Worm (Caenorhabditis elegans) whole organism, young adult: ENCODE results near the gene Y25C1A.8.
A peak's percentile ranks its signal among the peaks of the same experiment; 100 is the strongest.

Source experiments
- C17E4.6 ChIP-seq: fragments of 200-800 bp; sonication (Bioruptor generic); IDR thresholded peaks from 2 replicates; pipeline ENCODE4 v1.3.6; 2022; ENCODE audit warnings: missing genetic modification reagents, missing genetic modification characterization, missing compliant biosample characterization
- D2030.7 ChIP-seq: fragments of 200-800 bp; sonication (Bioruptor generic); IDR thresholded peaks from 2 replicates; pipeline ENCODE4 v1.3.6; 2022; ENCODE audit warnings: missing genetic modification reagents, missing genetic modification characterization, missing compliant biosample characterization
- F10E7.11 ChIP-seq: sonication (generic microtip); optimal IDR thresholded peaks from 2 replicates; lab custom pipeline; 2017; ENCODE audit warnings: mild to moderate bottlenecking, missing genetic modification characterization, moderate library complexity, missing compliant biosample characterization
- F22D6.2 ChIP-seq: sonication (generic microtip); optimal IDR thresholded peaks from 2 replicates; lab custom pipeline; 2016; ENCODE audit warnings: mild to moderate bottlenecking, missing genetic modification characterization, missing compliant biosample characterization
- F33H1.4 ChIP-seq: fragments of 200-800 bp; sonication (Bioruptor generic); IDR thresholded peaks from 2 replicates; pipeline ENCODE4 v1.3.6; 2022; ENCODE audit warnings: missing genetic modification reagents, missing genetic modification characterization, missing compliant biosample characterization
- F55B11.4 ChIP-seq: sonication (generic microtip); optimal IDR thresholded peaks from 2 replicates; lab custom pipeline; 2016; ENCODE audit warnings: missing compliant biosample characterization, missing genetic modification characterization, borderline replicate concordance; ENCODE audit not compliant: insufficient read depth
- Y67H2A.10 ChIP-seq: fragments of 200-800 bp; sonication (Bioruptor generic); conservative IDR thresholded peaks from 2 replicates; pipeline ENCODE4 v1.3.6; 2022; ENCODE audit warnings: missing genetic modification reagents, missing genetic modification characterization, missing compliant biosample characterization
- Y79H2A.3 ChIP-seq: fragments of 200-800 bp; sonication (Bioruptor generic); conservative IDR thresholded peaks from 2 replicates; pipeline ENCODE4 v1.3.6; 2022; ENCODE audit warnings: missing genetic modification reagents, missing genetic modification characterization, missing compliant biosample characterization
- aptf-2 ChIP-seq: fragments of 200-800 bp; sonication (Bioruptor generic); conservative IDR thresholded peaks from 2 replicates; pipeline ENCODE4 v1.3.6; 2022; ENCODE audit warnings: missing genetic modification reagents, missing genetic modification characterization, missing compliant biosample characterization
- athp-1 ChIP-seq: sonication (generic microtip); optimal IDR thresholded peaks from 2 replicates; lab custom pipeline; 2017; ENCODE audit warnings: mild to moderate bottlenecking, missing genetic modification characterization, missing compliant biosample characterization
- attf-3 ChIP-seq: fragments of 200-800 bp; sonication (Bioruptor generic); conservative IDR thresholded peaks from 2 replicates; pipeline ENCODE4 v1.3.6; 2022; ENCODE audit warnings: missing genetic modification reagents, missing genetic modification characterization, missing compliant biosample characterization
- bed-1 ChIP-seq: fragments of 200-800 bp; sonication (Bioruptor generic); IDR thresholded peaks from 2 replicates; pipeline ENCODE4 v1.3.6; 2022; ENCODE audit warnings: missing genetic modification reagents, missing genetic modification characterization, missing compliant biosample characterization
- ceh-27 ChIP-seq: fragments of 200-800 bp; sonication (Bioruptor generic); optimal IDR thresholded peaks from 2 replicates; lab custom pipeline; 2018; ENCODE audit warnings: mild to moderate bottlenecking, missing genetic modification characterization, moderate library complexity, missing compliant biosample characterization
- ceh-40 ChIP-seq: fragments of 200-800 bp; sonication (Bioruptor generic); IDR thresholded peaks from 2 replicates; pipeline ENCODE4 v1.3.6; 2022; ENCODE audit warnings: missing genetic modification characterization, missing compliant biosample characterization
- ceh-91 ChIP-seq: fragments of 200-800 bp; sonication (Bioruptor generic); IDR thresholded peaks from 2 replicates; pipeline ENCODE4 v1.3.6; 2022; ENCODE audit warnings: missing genetic modification reagents, missing genetic modification characterization, missing compliant biosample characterization
- chd-7 ChIP-seq: sonication (generic microtip); optimal IDR thresholded peaks from 2 replicates; lab custom pipeline; 2016; ENCODE audit warnings: mild to moderate bottlenecking, missing genetic modification characterization, moderate library complexity, missing compliant biosample characterization
- ekl-4 ChIP-seq: fragments of 200-800 bp; sonication (Bioruptor generic); IDR thresholded peaks from 2 replicates; pipeline ENCODE4 v1.3.6; 2022; ENCODE audit warnings: missing genetic modification reagents, missing genetic modification characterization, missing compliant biosample characterization
- fkh-3 ChIP-seq: sonication (generic microtip); optimal IDR thresholded peaks from 2 replicates; lab custom pipeline; 2016; ENCODE audit warnings: mild to moderate bottlenecking, missing genetic modification characterization, missing compliant biosample characterization
- hsf-1 ChIP-seq: fragments of 200-800 bp; sonication (Bioruptor generic); IDR thresholded peaks from 2 replicates; pipeline ENCODE4 v1.3.6; 2022; ENCODE audit warnings: missing genetic modification reagents, missing genetic modification characterization, missing compliant biosample characterization
- lsl-1 ChIP-seq: fragments of 200-800 bp; sonication (Bioruptor generic); optimal IDR thresholded peaks from 2 replicates; lab custom pipeline; 2018; ENCODE audit warnings: mild to moderate bottlenecking, missing genetic modification characterization, moderate library complexity, missing compliant biosample characterization
- madf-6 ChIP-seq: fragments of 200-800 bp; sonication (Bioruptor generic); IDR thresholded peaks from 2 replicates; pipeline ENCODE4 v1.3.6; 2022; ENCODE audit warnings: missing genetic modification reagents, missing genetic modification characterization, missing compliant biosample characterization
- mes-4 ChIP-seq: sonication (generic microtip); optimal IDR thresholded peaks from 2 replicates; lab custom pipeline; 2016; ENCODE audit warnings: missing genotype, missing genetic modification characterization, missing compliant biosample characterization
- nfya-2 ChIP-seq: fragments of 200-800 bp; sonication (Bioruptor generic); IDR thresholded peaks from 2 replicates; pipeline ENCODE4 v1.3.6; 2022; ENCODE audit warnings: missing genetic modification reagents, missing genetic modification characterization, missing compliant biosample characterization
- nhr-80 ChIP-seq: sonication (generic microtip); optimal IDR thresholded peaks from 2 replicates; lab custom pipeline; 2016; ENCODE audit warnings: missing genetic modification characterization, missing compliant biosample characterization
- nhr-90 ChIP-seq: sonication (generic microtip); optimal IDR thresholded peaks from 2 replicates; lab custom pipeline; 2016; ENCODE audit warnings: missing genotype, mild to moderate bottlenecking, missing genetic modification characterization, missing compliant biosample characterization
- rpc-1 ChIP-seq, 2 experiments: fragments of 150-350 bp in 1 of 2; sonication (generic microtip) in 1 of 2; optimal IDR thresholded peaks; 2 replicates each; lab custom pipeline; 2014 to 2018; ENCODE audit warnings: missing biosample characterization in 1 of 2, missing genetic modification characterization in 1 of 2, missing genetic modification reagents in 1 of 2, missing genotype in 1 of 2
- snpc-1.1 ChIP-seq: sonication (generic microtip); optimal IDR thresholded peaks from 2 replicates; lab custom pipeline; 2017; ENCODE audit warnings: missing genetic modification characterization, mild to moderate bottlenecking, missing compliant biosample characterization, antibody characterized with exemption, moderate library complexity, missing genotype, missing genetic modification reagents; ENCODE audit not compliant: insufficient read depth
- snpc-3.4 ChIP-seq: sonication (generic microtip); optimal IDR thresholded peaks from 2 replicates; lab custom pipeline; 2017; ENCODE audit warnings: missing genetic modification characterization, mild to moderate bottlenecking, missing compliant biosample characterization, antibody characterized with exemption, moderate library complexity, missing genotype, missing genetic modification reagents
- somi-1 ChIP-seq: fragments of 200-800 bp; sonication (Bioruptor generic); optimal IDR thresholded peaks from 2 replicates; lab custom pipeline; 2018; ENCODE audit warnings: mild to moderate bottlenecking, missing genetic modification characterization, missing compliant biosample characterization
- zfh-2 ChIP-seq: fragments of 200-800 bp; sonication (Bioruptor generic); conservative IDR thresholded peaks from 2 replicates; pipeline ENCODE4 v1.3.6; 2022; ENCODE audit warnings: missing genetic modification reagents, missing genetic modification characterization, missing compliant biosample characterization
- ztf-18 ChIP-seq: sonication (generic microtip); optimal IDR thresholded peaks from 2 replicates; lab custom pipeline; 2016; ENCODE audit warnings: missing genotype, mild to moderate bottlenecking, missing genetic modification characterization, missing compliant biosample characterization
- ztf-22 ChIP-seq: fragments of 200-800 bp; sonication (Bioruptor generic); optimal IDR thresholded peaks from 2 replicates; lab custom pipeline; 2018; ENCODE audit warnings: mild to moderate bottlenecking, missing genetic modification characterization, moderate library complexity, missing compliant biosample characterization
- ztf-25 ChIP-seq: fragments of 200-800 bp; sonication (Bioruptor generic); IDR thresholded peaks from 2 replicates; pipeline ENCODE4 v1.3.6; 2022; ENCODE audit warnings: missing genetic modification reagents, missing genetic modification characterization, missing compliant biosample characterization
- ztf-3 ChIP-seq: fragments of 200-800 bp; sonication (Bioruptor generic); optimal IDR thresholded peaks from 2 replicates; lab custom pipeline; 2018; ENCODE audit warnings: mild to moderate bottlenecking, missing genetic modification characterization, missing compliant biosample characterization

Y25C1A.8 gene

DNA sequence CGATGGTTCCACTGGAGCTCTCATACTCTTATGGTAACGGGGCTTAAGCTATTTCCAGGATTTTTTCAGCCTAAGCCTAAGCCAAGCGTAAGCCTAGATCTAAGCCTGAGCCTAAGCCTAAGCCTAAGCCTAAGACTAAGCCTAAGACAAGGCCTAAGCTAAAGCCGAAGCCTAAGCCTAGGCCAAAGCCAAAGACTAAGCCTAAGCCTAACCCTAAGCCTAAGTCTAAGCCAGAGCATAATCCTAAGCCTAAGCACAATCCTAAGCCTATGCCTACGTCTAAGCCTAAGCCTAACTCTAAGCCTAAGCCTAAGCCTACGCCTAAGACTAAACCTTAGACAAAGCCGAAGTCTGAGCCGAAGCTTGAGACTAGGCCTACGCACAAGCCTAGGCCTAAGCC lies 27.8 kb downstream of the Y25C1A.8 start:
- no peak for TF ChIP-seq ztf-18 (tag; lab: Kevin White, UChicago)
- TF ChIP-seq hsf-1 (GFP tag; lab: Robert Waterston, UW): 0 out of 2 replicates have a peak, but pooled peaks have one; percentile 39
- peak; percentile 24; the same call in 1 of the 2 replicates for TF ChIP-seq madf-6

DNA sequence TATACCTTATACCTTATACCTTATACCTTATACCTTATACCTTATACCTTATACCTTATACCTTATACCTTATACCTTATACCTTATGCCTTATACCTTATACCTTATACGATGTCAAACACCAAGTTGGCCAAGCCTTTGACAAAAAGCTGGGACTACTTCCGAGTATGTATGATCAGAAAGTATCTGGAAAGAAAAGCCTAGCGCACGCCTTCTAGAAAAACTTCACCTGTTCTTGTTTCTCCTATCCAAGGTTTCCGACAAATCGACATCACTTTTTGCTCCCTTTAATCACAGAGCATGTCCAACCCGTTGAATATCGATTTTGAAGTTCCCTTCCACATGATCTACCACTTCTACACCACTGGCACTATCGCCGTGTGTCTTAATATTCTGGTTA lies 28.4 kb downstream of the Y25C1A.8 start, which contains the start of gene sri-28:
sri-28 (plus strand) TSS at position 301 of the 400 bp plus-strand sequence.
- TF ChIP-seq somi-1 (GFP tag; lab: Kevin White, UChicago): no peak
- TF ChIP-seq chd-7 (tag; lab: Kevin White, UChicago): no peak
- no peak for TF ChIP-seq ztf-22 (GFP tag; lab: Kevin White, UChicago)
- TF ChIP-seq mes-4: no peak
- TF ChIP-seq ekl-4 (GFP tag; lab: Robert Waterston, UW): no peak
- no peak for TF ChIP-seq nhr-90 (tag; lab: Kevin White, UChicago)

DNA sequence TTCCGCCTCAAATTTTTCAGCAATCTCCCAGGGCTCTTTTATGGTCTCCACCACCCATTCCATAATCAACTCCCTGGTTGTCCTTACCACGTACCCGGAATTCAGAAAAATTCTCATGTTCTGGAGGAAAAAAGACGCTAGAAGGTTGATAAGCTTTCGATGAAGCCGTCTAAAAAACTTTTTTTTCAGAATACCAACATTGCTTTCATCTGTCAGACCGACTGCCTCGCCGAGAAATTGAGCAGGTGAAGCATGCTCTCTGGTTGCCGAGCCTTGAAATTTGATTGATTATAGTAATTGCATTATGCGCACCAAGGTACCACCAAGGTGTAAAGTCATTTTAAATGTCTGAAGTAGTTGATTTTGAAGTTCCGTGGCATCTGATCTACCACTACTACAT lies 30.9 kb downstream of the Y25C1A.8 start, which contains the start of gene sri-30:
sri-30 (plus strand) TSS at position 301 of the 400 bp plus-strand sequence.
- TF ChIP-seq nhr-80 (tag; lab: Kevin White, UChicago) (no peak), F55B11.4 (tag; lab: Kevin White, UChicago) (no peak), D2030.7 (no peak), nfya-2 (GFP tag; lab: Robert Waterston, UW) (no peak), Y67H2A.10 (GFP tag; lab: Robert Waterston, UW) (no peak), F10E7.11 (tag; lab: Kevin White, UChicago) (no peak)

DNA sequence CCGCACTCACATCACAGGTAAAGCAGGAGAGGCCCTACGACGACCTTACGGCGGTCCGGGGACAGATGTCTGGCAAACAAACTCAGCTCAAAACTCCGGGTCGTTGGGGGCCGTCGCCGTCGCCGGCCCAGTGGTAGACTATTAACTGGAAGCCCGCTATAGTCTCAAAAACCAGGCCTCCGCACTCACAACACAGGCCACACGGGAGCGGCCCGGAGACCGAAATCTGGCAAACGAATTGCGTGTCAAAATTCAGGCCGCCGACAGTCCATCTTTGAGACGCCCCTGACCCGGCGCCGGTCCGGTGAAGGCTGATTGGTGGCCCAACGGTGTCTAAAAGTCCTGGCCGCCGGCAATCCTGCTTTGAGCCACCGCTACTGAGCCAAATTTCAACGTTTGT lies 31.3 kb downstream of the Y25C1A.8 start:
- TF ChIP-seq attf-3 (0 out of 2 replicates have a peak, but pooled peaks have one; percentile 20), zfh-2 (GFP tag; lab: Robert Waterston, UW) (peak; percentile 85), fkh-3 (tag; lab: Kevin White, UChicago) (no peak), ztf-25 (GFP tag; lab: Robert Waterston, UW) (no peak), F33H1.4 (GFP tag; lab: Robert Waterston, UW) (no peak), aptf-2 (GFP tag; lab: Robert Waterston, UW) (no peak), snpc-3.4 (tag; lab: Kevin White, UChicago) (no peak)

- no peak for TF ChIP-seq ceh-40
- TF ChIP-seq ceh-91 (GFP tag; lab: Robert Waterston, UW): no peak
- TF ChIP-seq C17E4.6 (GFP tag; lab: Robert Waterston, UW): no peak
- no peak for TF ChIP-seq ztf-3 (GFP tag; lab: Kevin White, UChicago)
- TF ChIP-seq F22D6.2 (tag; lab: Kevin White, UChicago): no peak
- TF ChIP-seq attf-3: no peak
- no peak for TF ChIP-seq Y79H2A.3
- no peak for TF ChIP-seq aptf-2 (GFP tag; lab: Robert Waterston, UW)
- TF ChIP-seq athp-1 (tag; lab: Kevin White, UChicago): no peak
- no peak for TF ChIP-seq ztf-22 (GFP tag; lab: Kevin White, UChicago)
- no peak for TF ChIP-seq lsl-1 (GFP tag; lab: Kevin White, UChicago)
- no peak for TF ChIP-seq snpc-1.1 (tag; lab: Kevin White, UChicago)
- TF ChIP-seq rpc-1 (optimal IDR thresholded peaks at IDR 0.05; lab: Kevin White, UChicago): no peak
- TF ChIP-seq rpc-1 (tag; optimal IDR thresholded peaks at IDR 0.05; lab: Kevin White, UChicago): no peak
- TF ChIP-seq ceh-27 (GFP tag; lab: Kevin White, UChicago): no peak
- no peak for TF ChIP-seq bed-1 (GFP tag; lab: Robert Waterston, UW)
These were observed 32.7 kb downstream of the Y25C1A.8 start, which contains the start of gene sri-29 for ce11 chrII:3044023-3044422. TSS of gene sri-29 (plus strand) at chrII:3044323.
